Fruit fly (Drosophila melanogaster) whole organism, pupa: ENCODE data around the gene RpS28a.

Source experiments
- CG13204 ChIP-seq: fragments of 200-800 bp; sonication (Bioruptor generic); optimal IDR thresholded peaks from 2 replicates; lab custom pipeline; 2018; ENCODE audit warnings: missing biosample characterization, mild to moderate bottlenecking, missing genetic modification characterization, moderate library complexity
- CG17806 ChIP-seq: fragments of 200-800 bp; sonication (Bioruptor generic); optimal IDR thresholded peaks from 2 replicates; lab custom pipeline; 2018; ENCODE audit warnings: missing biosample characterization, mild to moderate bottlenecking, missing genetic modification characterization, moderate library complexity
- CG8159 ChIP-seq: fragments of 200-800 bp; sonication (Bioruptor generic); optimal IDR thresholded peaks from 3 replicates; lab custom pipeline; 2018; ENCODE audit warnings: missing biosample characterization, mild to moderate bottlenecking, missing genetic modification characterization, moderate library complexity
- Pif1B ChIP-seq: fragments of 200-800 bp; sonication (Bioruptor generic); optimal IDR thresholded peaks from 3 replicates; lab custom pipeline; 2016; ENCODE audit warnings: missing biosample characterization, missing genetic modification characterization
- Snoo ChIP-seq: fragments of 200-800 bp; sonication (Bioruptor generic); optimal IDR thresholded peaks from 3 replicates; lab custom pipeline; 2017; ENCODE audit warnings: missing biosample characterization, mild to moderate bottlenecking, missing genetic modification characterization, inconsistent platforms
- gl ChIP-seq: fragments of 200-800 bp; sonication (Bioruptor generic); optimal IDR thresholded peaks from 2 replicates; lab custom pipeline; 2018; ENCODE audit warnings: missing biosample characterization, mild to moderate bottlenecking, missing genetic modification characterization

dm6 chr3R:30032281-30032680 lies 9.8 kb upstream of the RpS28a start:
- TF ChIP-seq CG8159 (no peak), Snoo (tag; lab: Kevin White, UChicago) (no peak), gl (tag; lab: Kevin White, UChicago) (no peak), CG13204 (no peak), Pif1B (no peak), CG17806 (tag; lab: Kevin White, UChicago) (no peak)
